Worm (Caenorhabditis elegans) whole organism, L2 larva: ENCODE data around the gene nol-56.

ENCODE experiments used
- alr-1 ChIP-seq: fragments of 150-350 bp; optimal IDR thresholded peaks from 2 replicates; lab custom pipeline; 2014; ENCODE audit warnings: missing biosample characterization, missing genetic modification characterization
- ama-1 ChIP-seq: fragments of 150-350 bp; optimal IDR thresholded peaks from 2 replicates; lab custom pipeline; 2018; ENCODE audit warnings: inconsistent platforms
- egl-27 ChIP-seq: sonication (generic microtip); optimal IDR thresholded peaks from 3 replicates; lab custom pipeline; 2017; ENCODE audit warnings: missing biosample characterization, missing genetic modification reagents, missing genetic modification characterization
- elt-1 ChIP-seq: fragments of 150-350 bp; optimal IDR thresholded peaks from 2 replicates; lab custom pipeline; 2014; ENCODE audit warnings: missing biosample characterization, missing genetic modification characterization
- lin-13 ChIP-seq: fragments of 150-350 bp; optimal IDR thresholded peaks from 2 replicates; lab custom pipeline; 2014; ENCODE audit warnings: missing biosample characterization, missing genetic modification reagents, missing genetic modification characterization
- nhr-12 ChIP-seq: fragments of 150-350 bp; optimal IDR thresholded peaks from 2 replicates; lab custom pipeline; 2014; ENCODE audit warnings: missing biosample characterization, missing genetic modification characterization
- nhr-23 ChIP-seq: fragments of 150-350 bp; optimal IDR thresholded peaks from 2 replicates; lab custom pipeline; 2014; ENCODE audit warnings: missing biosample characterization, missing genetic modification reagents, missing genetic modification characterization
- snpc-4 ChIP-seq: fragments of 150-350 bp; optimal IDR thresholded peaks from 2 replicates; lab custom pipeline; 2014; ENCODE audit warnings: missing biosample characterization, missing genetic modification characterization
- ztf-11 ChIP-seq: sonication (generic microtip); optimal IDR thresholded peaks from 2 replicates; lab custom pipeline; 2017; ENCODE audit warnings: missing biosample characterization, missing genetic modification characterization

ce11 chrV:10320101-10320761, 32.5 kb downstream of the nol-56 start, which contains the start of the genes gna-1 and B0024.13:
- TF ChIP-seq egl-27 (tag; lab: Kevin White, UChicago) = no peak
- no peak for TF ChIP-seq elt-1 (tag; lab: Kevin White, UChicago)
- TF ChIP-seq snpc-4 (tag; lab: Kevin White, UChicago) = peak; percentile 53
- TF ChIP-seq alr-1 (tag; lab: Kevin White, UChicago) = no peak
- no peak for TF ChIP-seq nhr-23 (tag; lab: Kevin White, UChicago)
- no peak for TF ChIP-seq nhr-12
- no peak for TF ChIP-seq ztf-11 (tag; lab: Kevin White, UChicago)
- TF ChIP-seq ama-1 = no peak
- no peak for TF ChIP-seq lin-13 (GFP tag; lab: Kevin White, UChicago)
